Worm (Caenorhabditis elegans) whole organism, late embryonic: ENCODE measurements around the gene F08G12.3.

Source experiments
- C08G9.2 ChIP-seq: sonication (generic microtip); optimal IDR thresholded peaks from 2 replicates; lab custom pipeline; 2016; ENCODE audit warnings: mild to moderate bottlenecking, missing genetic modification characterization, moderate library complexity, missing compliant biosample characterization
- F13H6.1 ChIP-seq: sonication (generic microtip); optimal IDR thresholded peaks from 2 replicates; lab custom pipeline; 2016; ENCODE audit warnings: missing genetic modification characterization, missing compliant biosample characterization
- K02D7.2 ChIP-seq: sonication (generic microtip); optimal IDR thresholded peaks from 2 replicates; lab custom pipeline; 2017; ENCODE audit warnings: mild to moderate bottlenecking, missing genetic modification characterization, missing compliant biosample characterization
- Y22D7AL.16 ChIP-seq: sonication (generic microtip); optimal IDR thresholded peaks from 2 replicates; lab custom pipeline; 2016; ENCODE audit warnings: missing genetic modification characterization, missing compliant biosample characterization
- ahr-1 ChIP-seq: sonication (generic microtip); optimal IDR thresholded peaks from 2 replicates; lab custom pipeline; 2016; ENCODE audit warnings: missing genetic modification characterization, missing compliant biosample characterization
- ceh-14 ChIP-seq: sonication (generic microtip); optimal IDR thresholded peaks from 2 replicates; lab custom pipeline; 2016; ENCODE audit warnings: missing genotype, missing genetic modification characterization, missing compliant biosample characterization
- ceh-18 ChIP-seq: sonication (generic microtip); optimal IDR thresholded peaks from 2 replicates; lab custom pipeline; 2016; ENCODE audit warnings: missing genetic modification characterization, missing compliant biosample characterization
- ceh-19 ChIP-seq: fragments of 200-800 bp; sonication (Bioruptor generic); optimal IDR thresholded peaks from 2 replicates; lab custom pipeline; 2018; ENCODE audit warnings: mild to moderate bottlenecking, missing genetic modification characterization, missing compliant biosample characterization
- ceh-2 ChIP-seq: sonication (generic microtip); optimal IDR thresholded peaks from 2 replicates; lab custom pipeline; 2016; ENCODE audit warnings: missing genotype, missing genetic modification characterization, missing compliant biosample characterization
- ceh-24 ChIP-seq: sonication (generic microtip); optimal IDR thresholded peaks from 2 replicates; lab custom pipeline; 2016; ENCODE audit warnings: mild to moderate bottlenecking, missing genetic modification characterization, missing compliant biosample characterization
- ceh-31 ChIP-seq: sonication (generic microtip); optimal IDR thresholded peaks from 2 replicates; lab custom pipeline; 2016; ENCODE audit warnings: missing genetic modification characterization, missing compliant biosample characterization
- ceh-34 ChIP-seq: sonication (generic microtip); optimal IDR thresholded peaks from 2 replicates; lab custom pipeline; 2016; ENCODE audit warnings: mild to moderate bottlenecking, missing genetic modification characterization, missing compliant biosample characterization
- ceh-48 ChIP-seq: sonication (generic microtip); optimal IDR thresholded peaks from 2 replicates; lab custom pipeline; 2016; ENCODE audit warnings: missing genetic modification characterization, inconsistent platforms, missing compliant biosample characterization
- ceh-9 ChIP-seq: sonication (generic microtip); optimal IDR thresholded peaks from 2 replicates; lab custom pipeline; 2016; ENCODE audit warnings: mild to moderate bottlenecking, missing genetic modification characterization, inconsistent platforms, missing compliant biosample characterization
- dmd-4 ChIP-seq: sonication (generic microtip); optimal IDR thresholded peaks from 2 replicates; lab custom pipeline; 2016; ENCODE audit warnings: borderline replicate concordance, missing genetic modification characterization, missing compliant biosample characterization
- dve-1 ChIP-seq: sonication (generic microtip); optimal IDR thresholded peaks from 2 replicates; lab custom pipeline; 2017; ENCODE audit warnings: antibody characterized with exemption, mild to moderate bottlenecking, missing genetic modification characterization, missing compliant biosample characterization
- elt-2 ChIP-seq: sonication (generic microtip); optimal IDR thresholded peaks from 2 replicates; lab custom pipeline; 2016; ENCODE audit warnings: missing genetic modification reagents, missing genetic modification characterization, missing compliant biosample characterization
- elt-4 ChIP-seq: sonication (generic microtip); optimal IDR thresholded peaks from 2 replicates; lab custom pipeline; 2016; ENCODE audit warnings: missing genetic modification characterization, missing compliant biosample characterization
- eyg-1 ChIP-seq: sonication (generic microtip); optimal IDR thresholded peaks from 2 replicates; lab custom pipeline; 2016; ENCODE audit warnings: missing genotype, missing genetic modification characterization, missing compliant biosample characterization
- fax-1 ChIP-seq: sonication (generic microtip); optimal IDR thresholded peaks from 2 replicates; lab custom pipeline; 2016; ENCODE audit warnings: missing genotype, missing genetic modification characterization, missing compliant biosample characterization
- fkh-6 ChIP-seq: sonication (generic microtip); optimal IDR thresholded peaks from 2 replicates; lab custom pipeline; 2016; ENCODE audit warnings: missing genetic modification characterization, missing compliant biosample characterization
- gmeb-2 ChIP-seq: sonication (generic microtip); optimal IDR thresholded peaks from 2 replicates; lab custom pipeline; 2016; ENCODE audit warnings: missing genetic modification characterization, inconsistent platforms, missing compliant biosample characterization
- hlh-13 ChIP-seq: fragments of 200-800 bp; sonication (Bioruptor generic); optimal IDR thresholded peaks from 2 replicates; lab custom pipeline; 2018; ENCODE audit warnings: mild to moderate bottlenecking, missing genetic modification characterization, missing compliant biosample characterization
- hlh-30 ChIP-seq: sonication (generic microtip); optimal IDR thresholded peaks from 2 replicates; lab custom pipeline; 2017; ENCODE audit warnings: antibody characterized with exemption, missing genetic modification characterization, missing compliant biosample characterization; ENCODE audit not compliant: insufficient read depth
- hlh-6 ChIP-seq: sonication (generic microtip); optimal IDR thresholded peaks from 2 replicates; lab custom pipeline; 2016; ENCODE audit warnings: missing genotype, missing genetic modification characterization, missing compliant biosample characterization
- hlh-8 ChIP-seq: sonication (generic microtip); optimal IDR thresholded peaks from 2 replicates; lab custom pipeline; 2016; ENCODE audit warnings: missing genotype, missing genetic modification characterization, missing compliant biosample characterization
- lim-6 ChIP-seq: sonication (generic microtip); optimal IDR thresholded peaks from 2 replicates; lab custom pipeline; 2016; ENCODE audit warnings: missing genetic modification characterization, missing compliant biosample characterization
- lin-11 ChIP-seq: fragments of 200-800 bp; sonication (Bioruptor generic); optimal IDR thresholded peaks from 2 replicates; lab custom pipeline; 2018; ENCODE audit warnings: mild to moderate bottlenecking, missing genetic modification characterization, missing compliant biosample characterization
- mec-3 ChIP-seq: sonication (generic microtip); optimal IDR thresholded peaks from 2 replicates; lab custom pipeline; 2016; ENCODE audit warnings: borderline replicate concordance, missing genetic modification characterization, missing compliant biosample characterization
- nfya-1 ChIP-seq: sonication (generic microtip); optimal IDR thresholded peaks from 2 replicates; lab custom pipeline; 2017; ENCODE audit warnings: missing genetic modification characterization, mild to moderate bottlenecking, missing compliant biosample characterization, antibody characterized with exemption, moderate library complexity
- nhr-11 ChIP-seq: fragments of 150-350 bp; optimal IDR thresholded peaks from 2 replicates; lab custom pipeline; 2014; ENCODE audit warnings: missing biosample characterization, missing genetic modification characterization
- nhr-232 ChIP-seq: sonication (generic microtip); optimal IDR thresholded peaks from 2 replicates; lab custom pipeline; 2016; ENCODE audit warnings: missing genetic modification characterization, missing compliant biosample characterization
- npax-4 ChIP-seq: sonication (generic microtip); optimal IDR thresholded peaks from 2 replicates; lab custom pipeline; 2016; ENCODE audit warnings: missing genetic modification characterization, missing compliant biosample characterization
- odd-2 ChIP-seq: sonication (generic microtip); optimal IDR thresholded peaks from 2 replicates; lab custom pipeline; 2017; ENCODE audit warnings: antibody characterized with exemption, mild to moderate bottlenecking, missing genetic modification characterization, missing compliant biosample characterization
- pax-1 ChIP-seq: fragments of 150-350 bp; optimal IDR thresholded peaks from 2 replicates; lab custom pipeline; 2014; ENCODE audit warnings: missing biosample characterization, missing genetic modification characterization
- pha-2 ChIP-seq: sonication (generic microtip); optimal IDR thresholded peaks from 2 replicates; lab custom pipeline; 2017; ENCODE audit warnings: mild to moderate bottlenecking, missing genetic modification characterization, missing compliant biosample characterization
- pqm-1 ChIP-seq: sonication (generic microtip); optimal IDR thresholded peaks from 2 replicates; lab custom pipeline; 2016; ENCODE audit warnings: missing genetic modification characterization, missing compliant biosample characterization
- ref-2 ChIP-seq: sonication (generic microtip); optimal IDR thresholded peaks from 2 replicates; lab custom pipeline; 2016; ENCODE audit warnings: missing genetic modification characterization, missing compliant biosample characterization
- rnt-1 ChIP-seq: sonication (generic microtip); optimal IDR thresholded peaks from 2 replicates; lab custom pipeline; 2016; ENCODE audit warnings: missing genetic modification characterization, missing compliant biosample characterization
- sdc-2 ChIP-seq: sonication (generic microtip); optimal IDR thresholded peaks from 2 replicates; lab custom pipeline; 2016; ENCODE audit warnings: missing genotype, missing genetic modification characterization, missing compliant biosample characterization
- sox-2 ChIP-seq: fragments of 200-800 bp; sonication (Bioruptor generic); IDR thresholded peaks from 2 replicates; pipeline ENCODE4 v1.3.6; 2022; ENCODE audit warnings: missing genetic modification reagents, missing genetic modification characterization, missing compliant biosample characterization
- sox-4 ChIP-seq: sonication (generic microtip); optimal IDR thresholded peaks from 2 replicates; lab custom pipeline; 2017; ENCODE audit warnings: mild to moderate bottlenecking, missing genetic modification characterization, inconsistent platforms, missing compliant biosample characterization
- syd-9 ChIP-seq: sonication (generic microtip); optimal IDR thresholded peaks from 2 replicates; lab custom pipeline; 2016; ENCODE audit warnings: mild to moderate bottlenecking, missing genetic modification characterization, moderate library complexity, missing compliant biosample characterization
- tbx-2 ChIP-seq: sonication (generic microtip); optimal IDR thresholded peaks from 2 replicates; lab custom pipeline; 2016; ENCODE audit warnings: missing genetic modification characterization, missing compliant biosample characterization
- tbx-7 ChIP-seq: sonication (generic microtip); optimal IDR thresholded peaks from 2 replicates; lab custom pipeline; 2016; ENCODE audit warnings: missing genotype, missing genetic modification characterization, missing compliant biosample characterization
- ttx-3 ChIP-seq: sonication (generic microtip); optimal IDR thresholded peaks from 2 replicates; lab custom pipeline; 2016; ENCODE audit warnings: missing genetic modification reagents, missing genetic modification characterization, missing compliant biosample characterization
- unc-3 ChIP-seq, 2 experiments: fragments of 200-800 bp in 1 of 2; sonication (Bioruptor generic) in 1 of 2; sonication (generic microtip) in 1 of 2; conservative IDR thresholded peaks in 1 of 2; optimal IDR thresholded peaks in 1 of 2; 2 replicates each; pipeline versions ENCODE4 v1.3.6 to Lab custom; 2016 to 2022; ENCODE audit warnings: missing compliant biosample characterization in 2 of 2, missing genetic modification characterization in 2 of 2, missing genetic modification reagents in 1 of 2
- unc-42 ChIP-seq: sonication (generic microtip); optimal IDR thresholded peaks from 2 replicates; lab custom pipeline; 2016; ENCODE audit warnings: missing genotype, missing genetic modification characterization, missing compliant biosample characterization
- unc-55 ChIP-seq: sonication (generic microtip); optimal IDR thresholded peaks from 2 replicates; lab custom pipeline; 2017; ENCODE audit warnings: missing biosample characterization, missing genetic modification reagents, missing genetic modification characterization
- unc-86 ChIP-seq: sonication (generic microtip); optimal IDR thresholded peaks from 2 replicates; lab custom pipeline; 2016; ENCODE audit warnings: missing genetic modification characterization, missing compliant biosample characterization

Gene F08G12.3

ce11 chrX:11257071-11257470 is 43.0 kb upstream of the F08G12.3 start, which contains the start of gene C03A3.1:
Gene C03A3.1 (plus strand): TSS chrX:11257361.
- TF ChIP-seq elt-4 (no peak), ttx-3 (no peak), hlh-8 (tag; lab: Kevin White, UChicago) (peak; percentile 33), Y22D7AL.16 (no peak), hlh-6 (tag; lab: Kevin White, UChicago) (peak; percentile 58), hlh-13 (no peak), syd-9 (tag; lab: Kevin White, UChicago) (peak; percentile 65), sdc-2 (peak; percentile 69), ceh-14 (tag; lab: Kevin White, UChicago) (peak; percentile 38), fax-1 (peak; percentile 11), K02D7.2 (tag; lab: Kevin White, UChicago) (no peak), sox-4 (no peak), nhr-232 (tag; lab: Kevin White, UChicago) (peak; percentile 3), F13H6.1 (tag; lab: Kevin White, UChicago) (peak; percentile 12), ceh-19 (peak; percentile 39), fkh-6 (no peak), tbx-2 (tag; lab: Kevin White, UChicago) (peak; percentile 49), ref-2 (tag; lab: Kevin White, UChicago) (peak; percentile 16), eyg-1 (no peak), ceh-34 (tag; lab: Kevin White, UChicago) (peak; percentile 77), odd-2 (tag; lab: Kevin White, UChicago) (no peak), hlh-30 (no peak), ceh-31 (tag; lab: Kevin White, UChicago) (peak; percentile 75), ceh-2 (tag; lab: Kevin White, UChicago) (peak; percentile 12), rnt-1 (tag; lab: Kevin White, UChicago) (peak; percentile 49), ceh-18 (peak; percentile 1), ahr-1 (tag; lab: Kevin White, UChicago) (no peak), dmd-4 (no peak), elt-2 (tag; lab: Kevin White, UChicago) (no peak), unc-42 (tag; lab: Kevin White, UChicago) (peak; percentile 51), C08G9.2 (peak; percentile 52)

ce11 chrX:11262319-11263074 is 37.6 kb upstream of the F08G12.3 start, which contains the start of gene C03A3.2:
Gene C03A3.2 (plus strand): TSS chrX:11262848.
- TF ChIP-seq nhr-232 (tag; lab: Kevin White, UChicago) (no peak), sox-2 (GFP tag; lab: Robert Waterston, UW) (no peak), elt-2 (tag; lab: Kevin White, UChicago) (no peak), gmeb-2 (tag; lab: Kevin White, UChicago) (no peak), ceh-24 (tag; lab: Kevin White, UChicago) (no peak), npax-4 (no peak), unc-3 (GFP tag; conservative IDR thresholded peaks at IDR 0.05; lab: Robert Waterston, UW) (no peak), unc-3 (tag; optimal IDR thresholded peaks at IDR 0.05; lab: Kevin White, UChicago) (no peak), unc-55 (GFP tag; lab: Kevin White, UChicago) (no peak), lim-6 (tag; lab: Kevin White, UChicago) (no peak), sox-4 (no peak), ceh-19 (no peak), ceh-48 (tag; lab: Kevin White, UChicago) (no peak), tbx-2 (tag; lab: Kevin White, UChicago) (peak; percentile 76), ceh-2 (tag; lab: Kevin White, UChicago) (no peak), mec-3 (tag; lab: Kevin White, UChicago) (no peak), ahr-1 (tag; lab: Kevin White, UChicago) (no peak), hlh-8 (tag; lab: Kevin White, UChicago) (no peak), ceh-9 (tag; lab: Kevin White, UChicago) (no peak), elt-4 (no peak), unc-86 (tag; lab: Kevin White, UChicago) (no peak), pha-2 (tag; lab: Kevin White, UChicago) (no peak), Y22D7AL.16 (no peak), odd-2 (tag; lab: Kevin White, UChicago) (no peak), pax-1 (tag; lab: Kevin White, UChicago) (no peak), C08G9.2 (no peak), lin-11 (tag; lab: Kevin White, UChicago) (no peak), pqm-1 (tag; lab: Kevin White, UChicago) (no peak), tbx-7 (no peak), dve-1 (no peak), nfya-1 (tag; lab: Kevin White, UChicago) (peak; percentile 77), nhr-11 (tag; lab: Kevin White, UChicago) (no peak), K02D7.2 (tag; lab: Kevin White, UChicago) (no peak)
